Fruit fly (Drosophila melanogaster): Measurements from ENCODE around the gene Unc-76.

The Unc-76 gene

dm6 chrX:2134965-2135758, 54.8 kb downstream of the Unc-76 start (continued):
- peak; percentile 88 for TF ChIP-seq HLH3B (GFP tag; IDR thresholded peaks at IDR 0.05)
- TF ChIP-seq YL-1 (GFP tag; optimal IDR thresholded peaks at IDR 0.05) = peak; percentile 70
- TF ChIP-seq CG1233 (GFP tag; optimal IDR thresholded peaks at IDR 0.05) = peak; percentile 91
- peak; percentile 79 for TF ChIP-seq CG1792 (GFP tag; optimal IDR thresholded peaks at IDR 0.05)
- TF ChIP-seq Vsx1 (GFP tag; optimal IDR thresholded peaks at IDR 0.05) = peak; percentile 67
- peak; percentile 53 for TF ChIP-seq Sry-δ (GFP tag; optimal IDR thresholded peaks at IDR 0.05)
- peak; percentile 53 for TF ChIP-seq stwl (tag; optimal IDR thresholded peaks at IDR 0.05)
- no peak for TF ChIP-seq bigmax (GFP tag; optimal IDR thresholded peaks at IDR 0.05)
- TF ChIP-seq CG16779 (GFP tag; IDR thresholded peaks at IDR 0.05) = no peak
- TF ChIP-seq PHDP (tag; optimal IDR thresholded peaks at IDR 0.05) = peak; percentile 94
- TF ChIP-seq Asciz (GFP tag; optimal IDR thresholded peaks at IDR 0.05) = peak; percentile 88
- TF ChIP-seq Pdp1 (GFP tag; optimal IDR thresholded peaks at IDR 0.05) = peak; percentile 74 to 84
- peak; percentile 90 for TF ChIP-seq Ptx1 (GFP tag; IDR thresholded peaks at IDR 0.05)
- TF ChIP-seq Abd-B (GFP tag; optimal IDR thresholded peaks at IDR 0.05) = peak; percentile 75
- peak; percentile 89 for TF ChIP-seq CG6689 (GFP tag; IDR thresholded peaks at IDR 0.05)
- TF ChIP-seq ttk (GFP tag; IDR thresholded peaks at IDR 0.05) = peak; percentile 73
- TF ChIP-seq CG8089 (GFP tag; optimal IDR thresholded peaks at IDR 0.05) = peak; percentile 65
- no peak; the same call in 1 of the 2 replicates for TF ChIP-seq Poxn (GFP tag; IDR thresholded peaks at IDR 0.05)
- TF ChIP-seq phol (tag; optimal IDR thresholded peaks at IDR 0.05) = peak; percentile 91
- TF ChIP-seq CG13894 (tag; optimal IDR thresholded peaks at IDR 0.05) = peak; percentile 90
- peak; percentile 87 for TF ChIP-seq Nf-YC (tag; optimal IDR thresholded peaks at IDR 0.05)
- TF ChIP-seq sug (tag; optimal IDR thresholded peaks at IDR 0.05) = peak; percentile 90
- TF ChIP-seq chn (GFP tag; optimal IDR thresholded peaks at IDR 0.05) = peak; percentile 83
- TF ChIP-seq ap (GFP tag; IDR thresholded peaks at IDR 0.05) = peak; percentile 75
- peak; percentile 79 for TF ChIP-seq CG8281 (tag; optimal IDR thresholded peaks at IDR 0.05)
- TF ChIP-seq dmrt11E (tag; optimal IDR thresholded peaks at IDR 0.05) = peak; percentile 88
- peak; percentile 92 for TF ChIP-seq nmo (GFP tag; optimal IDR thresholded peaks at IDR 0.05)
- TF ChIP-seq CG31224 (GFP tag; IDR thresholded peaks at IDR 0.05) = peak; percentile 53
- peak; percentile 86 for TF ChIP-seq esg (GFP tag; conservative IDR thresholded peaks at IDR 0.05)
- TF ChIP-seq Oli (tag; optimal IDR thresholded peaks at IDR 0.05) = peak; percentile 92
- TF ChIP-seq Fer2 (tag; optimal IDR thresholded peaks at IDR 0.05) = peak; percentile 83
- peak; percentile 74 for TF ChIP-seq Nf-YB (GFP tag; optimal IDR thresholded peaks at IDR 0.05)
- TF ChIP-seq D19B (GFP tag; optimal IDR thresholded peaks at IDR 0.05) = peak; percentile 76
- TF ChIP-seq CG11247 (GFP tag; IDR thresholded peaks at IDR 0.05) = peak; percentile 78
- TF ChIP-seq CG10462 (GFP tag; optimal IDR thresholded peaks at IDR 0.05) = peak; percentile 66
- TF ChIP-seq H2.0 (GFP tag; IDR thresholded peaks at IDR 0.05) = peak; percentile 73
- peak in 1 of 2 experiments; percentile 45 for TF ChIP-seq crp (GFP tag; optimal IDR thresholded peaks at IDR 0.05)
- peak; percentile 86 for TF ChIP-seq CG15011 (GFP tag; optimal IDR thresholded peaks at IDR 0.05)
- peak; percentile 87 for TF ChIP-seq ci (GFP tag; IDR thresholded peaks at IDR 0.05)
- TF ChIP-seq wek (GFP tag; optimal IDR thresholded peaks at IDR 0.05) = peak; percentile 71
- TF ChIP-seq CG14965 (GFP tag; optimal IDR thresholded peaks at IDR 0.05; ENCODE audit: borderline replicate concordance) = peak; percentile 32
- peak; percentile 71 for TF ChIP-seq CG10959 (GFP tag; IDR thresholded peaks at IDR 0.05)
- peak; percentile 69 for TF ChIP-seq B-H1 (GFP tag; IDR thresholded peaks at IDR 0.05)
- peak; percentile 39; the same call in 2 of the 3 replicates for TF ChIP-seq Optix (GFP tag; IDR thresholded peaks at IDR 0.05)
- peak; percentile 94 for TF ChIP-seq row (GFP tag; IDR thresholded peaks at IDR 0.05)
- TF ChIP-seq ERR (GFP tag; optimal IDR thresholded peaks at IDR 0.05) = peak; percentile 70
- peak; percentile 95 for TF ChIP-seq unpg (GFP tag; optimal IDR thresholded peaks at IDR 0.05)
- peak; percentile 90 for TF ChIP-seq tap (tag; optimal IDR thresholded peaks at IDR 0.05)
